Worm (Caenorhabditis elegans) whole organism, L4 larva: ENCODE measurements around the gene Y57E12B.11.

Experiments
- Y48G9A.11 ChIP-seq: fragments of 200-800 bp; sonication (Bioruptor generic); IDR thresholded peaks from 2 replicates; pipeline ENCODE4 v1.3.6; 2022; ENCODE audit warnings: missing genetic modification reagents, missing genetic modification characterization, missing compliant biosample characterization
- daf-12 ChIP-seq: fragments of 150-350 bp; optimal IDR thresholded peaks from 2 replicates; lab custom pipeline; 2014; ENCODE audit warnings: missing biosample characterization, missing genetic modification reagents, missing genetic modification characterization
- egl-27 ChIP-seq: sonication (generic microtip); optimal IDR thresholded peaks from 3 replicates; lab custom pipeline; 2017; ENCODE audit warnings: missing biosample characterization, missing genetic modification reagents, missing genetic modification characterization
- lin-15B ChIP-seq: fragments of 150-350 bp; sonication (generic microtip); optimal IDR thresholded peaks from 3 replicates; lab custom pipeline; 2014; ENCODE audit warnings: missing biosample characterization, missing genetic modification characterization
- mep-1 ChIP-seq: fragments of 150-350 bp; sonication (generic microtip); optimal IDR thresholded peaks from 3 replicates; lab custom pipeline; 2014; ENCODE audit warnings: missing biosample characterization, missing genetic modification characterization
- sdz-12 ChIP-seq: fragments of 200-800 bp; sonication (Bioruptor generic); optimal IDR thresholded peaks from 2 replicates; lab custom pipeline; 2018; ENCODE audit warnings: mild to moderate bottlenecking, missing genetic modification characterization, missing compliant biosample characterization
- skn-1 ChIP-seq: fragments of 150-350 bp; optimal IDR thresholded peaks from 2 replicates; lab custom pipeline; 2014; ENCODE audit warnings: missing biosample characterization, missing genetic modification characterization
- unc-62 ChIP-seq, 3 experiments: fragments of 150-350 bp in 1 of 3; sonication (generic microtip); optimal IDR thresholded peaks in 2 of 3; peaks in 1 of 3; 1 replicate in 1 of 3; 2 replicates in 2 of 3; lab custom pipeline; 2014 to 2017; ENCODE audit warnings: missing biosample characterization in 3 of 3, missing genetic modification characterization in 3 of 3, missing genetic modification reagents in 3 of 3, missing genotype in 1 of 3
- ztf-11 ChIP-seq: fragments of 150-350 bp; optimal IDR thresholded peaks from 2 replicates; lab custom pipeline; 2014; ENCODE audit warnings: missing biosample characterization, missing genetic modification characterization

DNA sequence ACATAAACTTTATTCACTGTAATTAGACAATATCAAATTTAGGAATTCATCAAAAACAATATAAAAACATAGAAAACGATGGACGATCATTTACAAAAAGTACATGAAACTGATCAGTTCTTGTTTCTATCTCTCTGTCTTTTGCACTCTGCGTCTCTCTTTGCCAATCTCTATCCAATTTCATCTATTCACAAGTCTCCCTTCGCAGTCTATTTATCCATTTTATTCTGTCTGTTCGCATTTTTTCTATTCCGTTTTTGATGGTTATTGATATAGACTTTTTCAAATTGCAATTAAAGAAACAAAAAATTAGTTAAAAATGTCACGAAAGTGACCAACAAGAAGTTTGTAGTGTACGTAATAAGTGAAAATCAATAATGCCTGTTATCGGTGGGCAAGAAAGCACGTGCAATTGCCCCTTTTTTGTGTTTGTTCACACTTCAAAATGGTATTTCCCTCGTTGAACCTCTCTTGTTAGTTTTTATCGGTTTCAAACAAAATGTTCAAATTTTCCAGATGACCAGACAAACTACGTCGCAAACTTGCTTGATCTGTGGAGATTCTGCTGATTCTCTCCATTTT lies 48.7 kb upstream of the Y57E12B.11 start, which contains the start of gene nhr-42:
- TF ChIP-seq skn-1 (tag; lab: Kevin White, UChicago) (no peak), ztf-11 (tag; lab: Kevin White, UChicago) (no peak), egl-27 (tag; lab: Kevin White, UChicago) (no peak), mep-1 (tag; lab: Kevin White, UChicago) (peak; percentile 20), Y48G9A.11 (no peak), sdz-12 (GFP tag; lab: Kevin White, UChicago) (no peak), unc-62 (GFP tag; optimal IDR thresholded peaks at IDR 0.05 in 1 of 2; lab: Kevin White, UChicago) (no peak), unc-62 (tag; optimal IDR thresholded peaks at IDR 0.05; lab: Kevin White, UChicago) (no peak), daf-12 (tag; lab: Kevin White, UChicago) (no peak), lin-15B (tag; lab: Kevin White, UChicago) (no peak)
